Worm (Caenorhabditis elegans) whole organism, early embryonic: ENCODE measurements around the gene H34I24.1.
"Not testable (repeated sequence)": the region's sequence is repeated elsewhere in the genome, so short reads cannot be mapped to it uniquely, and the experiment has no call there.

Source experiments
- B0310.2 ChIP-seq: sonication (generic microtip); optimal IDR thresholded peaks from 2 replicates; lab custom pipeline; 2016; ENCODE audit warnings: mild to moderate bottlenecking, missing genetic modification characterization, missing compliant biosample characterization
- F13C5.2 ChIP-seq: sonication (generic microtip); optimal IDR thresholded peaks from 2 replicates; lab custom pipeline; 2017; ENCODE audit warnings: mild to moderate bottlenecking, missing genetic modification characterization, inconsistent platforms, missing compliant biosample characterization
- aly-1 ChIP-seq: sonication (generic microtip); optimal IDR thresholded peaks from 2 replicates; lab custom pipeline; 2016; ENCODE audit warnings: missing genetic modification characterization, missing compliant biosample characterization
- ama-1 ChIP-seq: fragments of 150-350 bp; optimal IDR thresholded peaks from 2 replicates; lab custom pipeline; 2014
- ceh-13 ChIP-seq: fragments of 200-800 bp; sonication (Bioruptor generic); optimal IDR thresholded peaks from 2 replicates; lab custom pipeline; 2018; ENCODE audit warnings: mild to moderate bottlenecking, missing genetic modification characterization, missing compliant biosample characterization
- ceh-36 ChIP-seq: sonication (generic microtip); optimal IDR thresholded peaks from 2 replicates; lab custom pipeline; 2016; ENCODE audit warnings: missing genetic modification characterization, inconsistent platforms, missing compliant biosample characterization
- ets-7 ChIP-seq: sonication (generic microtip); optimal IDR thresholded peaks from 2 replicates; lab custom pipeline; 2016; ENCODE audit warnings: missing genotype, missing genetic modification characterization, missing compliant biosample characterization
- flt-1 ChIP-seq: fragments of 200-800 bp; sonication (Bioruptor generic); IDR thresholded peaks from 2 replicates; pipeline ENCODE4 v1.3.6; 2022; ENCODE audit warnings: missing genetic modification characterization, missing compliant biosample characterization
- hmbx-1 ChIP-seq: sonication (generic microtip); optimal IDR thresholded peaks from 2 replicates; lab custom pipeline; 2016; ENCODE audit warnings: mild to moderate bottlenecking, missing genetic modification characterization, missing compliant biosample characterization
- hmg-4 ChIP-seq: fragments of 200-800 bp; sonication (Bioruptor generic); optimal IDR thresholded peaks from 2 replicates; lab custom pipeline; 2018; ENCODE audit warnings: mild to moderate bottlenecking, missing genetic modification characterization, missing compliant biosample characterization
- hnd-1 ChIP-seq: sonication (generic microtip); optimal IDR thresholded peaks from 2 replicates; lab custom pipeline; 2016; ENCODE audit warnings: missing genetic modification characterization, missing compliant biosample characterization
- pes-1 ChIP-seq: fragments of 200-800 bp; sonication (Bioruptor generic); IDR thresholded peaks from 2 replicates; pipeline ENCODE4 v1.3.6; 2022; ENCODE audit warnings: missing genetic modification reagents, missing genetic modification characterization, missing compliant biosample characterization
- scrt-1 ChIP-seq: fragments of 200-800 bp; sonication (Bioruptor generic); IDR thresholded peaks from 2 replicates; pipeline ENCODE4 v1.3.6; 2022; ENCODE audit warnings: missing genetic modification characterization, missing compliant biosample characterization
- sea-1 ChIP-seq: fragments of 200-800 bp; sonication (Bioruptor generic); conservative IDR thresholded peaks from 2 replicates; pipeline ENCODE4 v1.3.6; 2022; ENCODE audit warnings: missing genetic modification characterization, missing compliant biosample characterization
- tbx-11 ChIP-seq: fragments of 200-800 bp; sonication (Bioruptor generic); IDR thresholded peaks from 2 replicates; pipeline ENCODE4 v1.3.6; 2022; ENCODE audit warnings: missing genetic modification characterization, missing compliant biosample characterization
- tbx-37 ChIP-seq: fragments of 200-800 bp; sonication (Bioruptor generic); conservative IDR thresholded peaks from 2 replicates; pipeline ENCODE4 v1.3.6; 2022; ENCODE audit warnings: missing genetic modification reagents, missing genetic modification characterization, missing compliant biosample characterization
- tra-4 ChIP-seq: sonication (generic microtip); optimal IDR thresholded peaks from 2 replicates; lab custom pipeline; 2017; ENCODE audit warnings: missing genetic modification characterization, missing compliant biosample characterization

H34I24.1 gene

DNA sequence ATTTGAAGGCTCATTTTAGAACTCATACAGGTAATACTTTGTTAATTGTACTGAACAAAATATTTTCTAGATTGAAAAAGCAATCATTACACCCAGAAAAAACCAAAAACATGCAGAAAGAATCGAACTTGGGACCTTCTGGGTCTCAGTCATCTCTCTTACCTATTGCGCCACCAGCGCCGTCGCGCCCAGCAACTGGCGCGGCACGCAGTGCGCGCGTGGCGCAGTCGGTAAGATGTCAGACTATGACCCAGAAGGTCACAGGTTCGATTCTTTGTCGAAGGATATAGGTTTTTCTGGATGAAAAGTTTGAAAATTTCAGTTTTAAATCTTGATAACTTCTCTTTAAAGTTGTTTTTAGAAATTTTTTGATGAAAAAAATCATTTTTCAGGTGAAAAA lies 32.9 kb downstream of the H34I24.1 start:
- TF ChIP-seq hmg-4 (no peak), tbx-37 (GFP tag; lab: Robert Waterston, UW) (no peak), tbx-11 (GFP tag; lab: Robert Waterston, UW) (no peak), flt-1 (no peak), ceh-36 (tag; lab: Kevin White, UChicago) (no peak), ceh-13 (no peak), B0310.2 (tag; lab: Kevin White, UChicago) (no peak), sea-1 (GFP tag; lab: Robert Waterston, UW) (no peak), scrt-1 (GFP tag; lab: Robert Waterston, UW) (no peak), ama-1 (lab: Kevin White, UChicago) (no peak), F13C5.2 (tag; lab: Kevin White, UChicago) (no peak), pes-1 (GFP tag; lab: Robert Waterston, UW) (no peak), hmbx-1 (no peak), ets-7 (tag; lab: Kevin White, UChicago) (no peak), aly-1 (tag; lab: Kevin White, UChicago) (no peak), hnd-1 (tag; lab: Kevin White, UChicago) (no peak), tra-4 (tag; lab: Kevin White, UChicago) (no peak)

DNA sequence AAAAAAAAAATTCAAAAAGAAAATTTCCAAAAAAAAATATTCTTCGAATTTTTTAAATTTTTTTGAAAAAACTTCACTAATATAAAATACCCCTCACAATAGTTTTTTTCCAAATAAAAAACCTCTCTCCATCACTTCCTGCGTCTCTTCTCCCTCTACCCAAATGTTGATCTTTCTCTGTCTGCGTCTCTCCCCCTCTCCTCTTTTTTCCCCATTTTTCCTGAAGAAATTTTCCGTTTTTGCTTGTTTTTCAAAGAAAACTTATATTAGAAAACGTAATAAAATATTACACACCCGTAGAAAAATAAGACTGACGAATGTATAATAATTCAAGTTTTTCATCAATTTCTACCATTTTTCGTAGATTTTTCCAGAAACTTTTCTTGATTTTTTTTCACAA lies 34.3 kb downstream of the H34I24.1 start:
- no peak for TF ChIP-seq ceh-36 (tag; lab: Kevin White, UChicago)
- no peak for TF ChIP-seq ama-1 (lab: Kevin White, UChicago)
- no peak for TF ChIP-seq B0310.2 (tag; lab: Kevin White, UChicago)
- TF ChIP-seq tbx-37 (GFP tag; lab: Robert Waterston, UW) = no peak
- no peak for TF ChIP-seq flt-1
- no peak for TF ChIP-seq hnd-1 (tag; lab: Kevin White, UChicago)
- no peak for TF ChIP-seq F13C5.2 (tag; lab: Kevin White, UChicago)
- no peak for TF ChIP-seq hmg-4
- TF ChIP-seq tra-4 (tag; lab: Kevin White, UChicago) = no peak

- not testable (repeated sequence) for TF ChIP-seq tbx-37 (GFP tag; lab: Robert Waterston, UW); ceh-13; F13C5.2 (tag; lab: Kevin White, UChicago)
These were observed 35.1 kb downstream of the H34I24.1 start, which contains the start of gene F56F11.2 for ce11 chrIII:2881989-2882388. Gene F56F11.2, plus strand, starts transcription at chrIII:2882289.

DNA sequence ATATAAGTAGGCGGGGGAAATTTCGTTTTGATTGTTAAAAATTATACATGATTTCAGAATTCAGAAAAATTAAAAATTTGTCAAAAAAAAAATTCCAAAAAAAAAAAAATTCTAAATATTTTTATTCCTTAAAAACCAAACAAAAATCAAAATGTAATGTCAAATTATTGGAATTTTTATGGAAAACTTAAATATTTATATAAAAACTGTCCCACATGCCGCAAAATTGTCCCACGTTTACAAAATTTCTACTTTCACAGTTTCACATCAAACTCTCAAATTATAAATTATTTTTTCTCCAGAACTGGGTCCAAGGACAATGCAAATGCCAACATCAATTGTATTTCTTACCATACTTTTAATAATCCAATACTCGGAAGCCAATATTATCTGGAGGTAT lies 44.6 kb downstream of the H34I24.1 start, which contains the start of gene F56F11.1:
Gene F56F11.1, plus strand, starts transcription at position 301 of the 400 bp plus-strand sequence.
- no peak for TF ChIP-seq sea-1 (GFP tag; lab: Robert Waterston, UW)
- TF ChIP-seq hmbx-1 = no peak
- TF ChIP-seq tra-4 (tag; lab: Kevin White, UChicago) = no peak
- no peak for TF ChIP-seq F13C5.2 (tag; lab: Kevin White, UChicago)
- TF ChIP-seq aly-1 (tag; lab: Kevin White, UChicago) = no peak
- no peak for TF ChIP-seq hmg-4
